Worm (Caenorhabditis elegans) whole organism, L4 larva: ENCODE results near the gene ZK892.4.

Experiments used
- Y75B8A.6 ChIP-seq: fragments of 200-800 bp; sonication (Bioruptor generic); IDR thresholded peaks from 2 replicates; pipeline ENCODE4 v1.3.6; 2022; ENCODE audit warnings: missing genetic modification reagents, missing genetic modification characterization, missing compliant biosample characterization
- arid-1 ChIP-seq: fragments of 200-800 bp; sonication (Bioruptor generic); conservative IDR thresholded peaks from 2 replicates; pipeline ENCODE4 v1.3.6; 2022; ENCODE audit warnings: missing genetic modification reagents, missing genetic modification characterization, missing compliant biosample characterization
- ceh-44 ChIP-seq: fragments of 200-800 bp; sonication (Bioruptor generic); IDR thresholded peaks from 2 replicates; pipeline ENCODE4 v1.3.6; 2022; ENCODE audit warnings: missing genetic modification reagents, missing genetic modification characterization, missing compliant biosample characterization
- dpl-1 ChIP-seq: fragments of 150-350 bp; optimal IDR thresholded peaks from 2 replicates; lab custom pipeline; 2014; ENCODE audit warnings: missing biosample characterization, missing genetic modification reagents, missing genetic modification characterization
- lin-13 ChIP-seq: fragments of 150-350 bp; optimal IDR thresholded peaks from 2 replicates; lab custom pipeline; 2014; ENCODE audit warnings: missing biosample characterization, missing genetic modification reagents, missing genetic modification characterization
- lin-39 ChIP-seq: fragments of 150-350 bp; optimal IDR thresholded peaks from 2 replicates; lab custom pipeline; 2014; ENCODE audit warnings: missing biosample characterization, missing genetic modification reagents, missing genetic modification characterization
- nhr-11 ChIP-seq: fragments of 150-350 bp; optimal IDR thresholded peaks from 2 replicates; lab custom pipeline; 2014; ENCODE audit warnings: missing biosample characterization, missing genetic modification characterization
- nhr-25 ChIP-seq: sonication (generic microtip); optimal IDR thresholded peaks from 2 replicates; lab custom pipeline; 2017; ENCODE audit warnings: missing genetic modification characterization, mild to moderate bottlenecking, missing compliant biosample characterization, antibody characterized with exemption, moderate library complexity, borderline replicate concordance; ENCODE audit not compliant: insufficient read depth
- nhr-76 ChIP-seq: fragments of 150-350 bp; optimal IDR thresholded peaks from 2 replicates; lab custom pipeline; 2014; ENCODE audit warnings: missing biosample characterization, missing genetic modification characterization
- pha-4 ChIP-seq, 2 experiments: fragments of 150-350 bp in 1 of 2; fragments of 200-800 bp in 1 of 2; sonication (Bioruptor generic) in 1 of 2; IDR thresholded peaks in 1 of 2; optimal IDR thresholded peaks in 1 of 2; 2 replicates each; pipeline versions ENCODE4 v1.3.6 to Lab custom; 2014 to 2022; ENCODE audit warnings: missing genetic modification characterization in 2 of 2, missing genetic modification reagents in 2 of 2, missing biosample characterization in 1 of 2, missing compliant biosample characterization in 1 of 2
- ztf-11 ChIP-seq: fragments of 150-350 bp; optimal IDR thresholded peaks from 2 replicates; lab custom pipeline; 2014; ENCODE audit warnings: missing biosample characterization, missing genetic modification characterization

- TF ChIP-seq Y75B8A.6 (no peak), pha-4 (GFP tag; IDR thresholded peaks at IDR 0.05; lab: Robert Waterston, UW) (no peak), pha-4 (tag; optimal IDR thresholded peaks at IDR 0.05; lab: Kevin White, UChicago) (no peak), dpl-1 (GFP tag; lab: Kevin White, UChicago) (no peak), lin-39 (tag; lab: Kevin White, UChicago) (no peak), arid-1 (no peak), nhr-25 (tag; lab: Kevin White, UChicago) (peak; percentile 75), lin-13 (no peak), ceh-44 (GFP tag; lab: Robert Waterston, UW) (no peak), nhr-11 (tag; lab: Kevin White, UChicago) (no peak), ztf-11 (tag; lab: Kevin White, UChicago) (no peak), nhr-76 (tag; lab: Kevin White, UChicago) (no peak)
These were observed 22.7 kb downstream of the ZK892.4 start for ce11 chrII:10029044-10029443.
